Fruit fly (Drosophila melanogaster) whole organism, embryonic: ENCODE measurements around the gene CG18749.

Experiments used
- Aef1 ChIP-seq: fragments of 200-800 bp; sonication (Bioruptor generic); IDR thresholded peaks from 3 replicates; pipeline ENCODE4 v1.3.6; 2022; ENCODE audit warnings: missing biosample characterization, missing genetic modification characterization
- Bdp1 ChIP-seq: fragments of 200-800 bp; sonication (Bioruptor generic); optimal IDR thresholded peaks from 3 replicates; lab custom pipeline; 2016; ENCODE audit warnings: missing biosample characterization, missing genetic modification characterization
- CG11456 ChIP-seq: fragments of 200-800 bp; sonication (Bioruptor generic); IDR thresholded peaks from 3 replicates; pipeline ENCODE4 v1.3.6; 2022; ENCODE audit warnings: missing biosample characterization, missing genetic modification characterization
- CG11504 ChIP-seq: fragments of 200-800 bp; sonication (Bioruptor generic); optimal IDR thresholded peaks from 3 replicates; lab custom pipeline; 2019; ENCODE audit warnings: missing biosample characterization, mild to moderate bottlenecking, missing genetic modification characterization, moderate library complexity
- CG11696 ChIP-seq: fragments of 200-800 bp; sonication (Bioruptor generic); IDR thresholded peaks from 2 replicates; pipeline ENCODE4 v1.3.6; 2022; ENCODE audit warnings: missing biosample characterization, missing genetic modification characterization
- CG13123 ChIP-seq: fragments of 200-800 bp; sonication (Bioruptor generic); optimal IDR thresholded peaks from 2 replicates; lab custom pipeline; 2016; ENCODE audit warnings: missing biosample characterization, missing genetic modification characterization
- CG13775 ChIP-seq: fragments of 200-800 bp; sonication (Bioruptor generic); optimal IDR thresholded peaks from 3 replicates; lab custom pipeline; 2017; ENCODE audit warnings: missing biosample characterization, mild to moderate bottlenecking, missing genetic modification characterization
- CG14965 ChIP-seq: fragments of 200-800 bp; sonication (Bioruptor generic); optimal IDR thresholded peaks from 2 replicates; lab custom pipeline; 2016; ENCODE audit warnings: missing biosample characterization, missing genetic modification characterization, borderline replicate concordance
- CG15073 ChIP-seq: fragments of 200-800 bp; sonication (Bioruptor generic); optimal IDR thresholded peaks from 2 replicates; lab custom pipeline; 2016; ENCODE audit warnings: missing biosample characterization, missing genetic modification characterization
- CG1529 ChIP-seq: fragments of 200-800 bp; sonication (Bioruptor generic); optimal IDR thresholded peaks from 3 replicates; lab custom pipeline; 2018; ENCODE audit warnings: missing biosample characterization, missing genetic modification characterization
- CG15479 ChIP-seq: fragments of 200-800 bp; sonication (Bioruptor generic); optimal IDR thresholded peaks from 3 replicates; lab custom pipeline; 2019; ENCODE audit warnings: missing biosample characterization, mild to moderate bottlenecking, missing genetic modification characterization, moderate library complexity
- CG15696 ChIP-seq: fragments of 200-800 bp; sonication (Bioruptor generic); optimal IDR thresholded peaks from 2 replicates; lab custom pipeline; 2019; ENCODE audit warnings: missing biosample characterization, mild to moderate bottlenecking, missing genetic modification characterization, moderate library complexity
- CG16813 ChIP-seq: fragments of 200-800 bp; sonication (Bioruptor generic); IDR thresholded peaks from 3 replicates; pipeline ENCODE4 v1.3.6; 2022; ENCODE audit warnings: missing biosample characterization, missing genetic modification characterization; ENCODE audit not compliant: partially characterized antibody
- CG2129 ChIP-seq: fragments of 200-800 bp; sonication (Bioruptor generic); IDR thresholded peaks from 2 replicates; pipeline ENCODE4 v1.3.6; 2022; ENCODE audit warnings: missing biosample characterization, missing genetic modification characterization; ENCODE audit not compliant: partially characterized antibody
- CG31441 ChIP-seq: fragments of 200-800 bp; sonication (Bioruptor generic); IDR thresholded peaks from 2 replicates; pipeline ENCODE4 v1.3.6; 2022; ENCODE audit warnings: missing biosample characterization, missing genetic modification characterization
- CG32532 ChIP-seq: fragments of 200-800 bp; sonication (Bioruptor generic); IDR thresholded peaks from 2 replicates; pipeline ENCODE4 v1.3.6; 2022; ENCODE audit warnings: missing biosample characterization, missing genetic modification characterization
- CG34376 ChIP-seq: fragments of 200-800 bp; sonication (Bioruptor generic); optimal IDR thresholded peaks from 2 replicates; lab custom pipeline; 2018; ENCODE audit warnings: missing biosample characterization, mild to moderate bottlenecking, missing genetic modification characterization
- CG5953 ChIP-seq: fragments of 200-800 bp; sonication (Bioruptor generic); IDR thresholded peaks from 2 replicates; pipeline ENCODE4 v1.3.6; 2022; ENCODE audit warnings: missing biosample characterization, missing genetic modification characterization
- CG6175 ChIP-seq: fragments of 200-800 bp; sonication (Bioruptor generic); IDR thresholded peaks from 3 replicates; pipeline ENCODE4 v1.3.6; 2022; ENCODE audit warnings: missing biosample characterization, missing genetic modification characterization
- CG7786 ChIP-seq: fragments of 200-800 bp; sonication (Bioruptor generic); optimal IDR thresholded peaks from 2 replicates; lab custom pipeline; 2016; ENCODE audit warnings: missing biosample characterization, missing genetic modification characterization
- CrebB ChIP-seq: fragments of 200-800 bp; sonication (Bioruptor generic); optimal IDR thresholded peaks from 3 replicates; lab custom pipeline; 2018; ENCODE audit warnings: missing biosample characterization, mild to moderate bottlenecking, missing genetic modification characterization
- E2f2 ChIP-seq: fragments of 200-800 bp; sonication (Bioruptor generic); IDR thresholded peaks from 2 replicates; pipeline ENCODE4 v1.3.6; 2022; ENCODE audit warnings: missing biosample characterization, missing genetic modification characterization
- H2.0 ChIP-seq: fragments of 200-800 bp; sonication (Bioruptor generic); IDR thresholded peaks from 2 replicates; pipeline ENCODE4 v1.3.6; 2022; ENCODE audit warnings: missing biosample characterization, missing genetic modification characterization
- Hand ChIP-seq: fragments of 200-800 bp; sonication (Bioruptor generic); optimal IDR thresholded peaks from 2 replicates; lab custom pipeline; 2017; ENCODE audit warnings: mild to moderate bottlenecking, missing biosample characterization, missing genetic modification reagents, missing genetic modification characterization
- Jarid2 ChIP-seq: fragments of 200-800 bp; sonication (Bioruptor generic); optimal IDR thresholded peaks from 3 replicates; lab custom pipeline; 2017; ENCODE audit warnings: mild to moderate bottlenecking, missing biosample characterization, missing genetic modification reagents, missing genetic modification characterization
- Kr ChIP-seq: fragments of 200-800 bp; sonication (Bioruptor generic); optimal IDR thresholded peaks from 2 replicates; lab custom pipeline; 2017; ENCODE audit warnings: missing biosample characterization, mild to moderate bottlenecking, missing genetic modification characterization
- Lim3 ChIP-seq: fragments of 200-800 bp; sonication (Bioruptor generic); IDR thresholded peaks from 2 replicates; pipeline ENCODE4 v1.3.6; 2022; ENCODE audit warnings: missing biosample characterization, missing genetic modification characterization
- MBD-R2 ChIP-seq: fragments of 200-800 bp; sonication (Bioruptor generic); IDR thresholded peaks from 2 replicates; pipeline ENCODE4 v1.3.6; 2022; ENCODE audit warnings: missing biosample characterization, missing genetic modification characterization
- MTF-1 ChIP-seq: fragments of 200-800 bp; sonication (Bioruptor generic); optimal IDR thresholded peaks from 2 replicates; lab custom pipeline; 2018; ENCODE audit warnings: missing biosample characterization, mild to moderate bottlenecking, missing genetic modification characterization, borderline replicate concordance
- Mrtf ChIP-seq: fragments of 200-800 bp; sonication (Bioruptor generic); IDR thresholded peaks from 3 replicates; pipeline ENCODE4 v1.3.6; 2022; ENCODE audit warnings: missing biosample characterization, missing genetic modification characterization
- NC2α ChIP-seq: fragments of 200-800 bp; sonication (Bioruptor generic); optimal IDR thresholded peaks from 2 replicates; lab custom pipeline; 2016; ENCODE audit warnings: missing biosample characterization, missing genetic modification characterization
- NC2β ChIP-seq: fragments of 200-800 bp; sonication (Bioruptor generic); optimal IDR thresholded peaks from 2 replicates; lab custom pipeline; 2016; ENCODE audit warnings: missing biosample characterization, missing genetic modification characterization
- Neu2 ChIP-seq: fragments of 200-800 bp; sonication (Bioruptor generic); optimal IDR thresholded peaks from 3 replicates; lab custom pipeline; 2016; ENCODE audit warnings: missing biosample characterization, missing genetic modification characterization, borderline replicate concordance
- Sox100B ChIP-seq: fragments of 200-800 bp; sonication (Bioruptor generic); optimal IDR thresholded peaks from 3 replicates; lab custom pipeline; 2018; ENCODE audit warnings: missing biosample characterization, mild to moderate bottlenecking, missing genetic modification characterization
- YL-1 ChIP-seq: fragments of 200-800 bp; sonication (Bioruptor generic); optimal IDR thresholded peaks from 3 replicates; lab custom pipeline; 2017; ENCODE audit warnings: missing biosample characterization, mild to moderate bottlenecking, missing genetic modification characterization
- cas ChIP-seq: fragments of 200-800 bp; sonication (Bioruptor generic); IDR thresholded peaks from 2 replicates; pipeline ENCODE4 v1.3.6; 2022; ENCODE audit warnings: missing biosample characterization, missing genetic modification characterization
- corto ChIP-seq: fragments of 200-800 bp; sonication (Bioruptor generic); optimal IDR thresholded peaks from 2 replicates; lab custom pipeline; 2016; ENCODE audit warnings: missing biosample characterization, mild to moderate bottlenecking, missing genetic modification characterization, moderate library complexity
- dm ChIP-seq: fragments of 200-800 bp; sonication (Bioruptor generic); optimal IDR thresholded peaks from 3 replicates; lab custom pipeline; 2016; ENCODE audit warnings: missing biosample characterization, missing genetic modification characterization
- dpn ChIP-seq, 2 experiments: fragments of 200-800 bp; sonication (Bioruptor generic); optimal IDR thresholded peaks; 3 replicates each; lab custom pipeline; 2016; ENCODE audit warnings: missing biosample characterization in 2 of 2, missing genetic modification characterization in 2 of 2
- en ChIP-seq: fragments of 200-800 bp; sonication (Bioruptor generic); optimal IDR thresholded peaks from 2 replicates; lab custom pipeline; 2016; ENCODE audit warnings: missing biosample characterization, missing genetic modification characterization
- grn ChIP-seq: fragments of 200-800 bp; sonication (Bioruptor generic); optimal IDR thresholded peaks from 3 replicates; lab custom pipeline; 2017; ENCODE audit warnings: missing biosample characterization, missing genetic modification characterization
- gt ChIP-seq: fragments of 200-800 bp; sonication (Bioruptor generic); IDR thresholded peaks from 2 replicates; pipeline ENCODE4 v1.3.6; 2022; ENCODE audit warnings: missing biosample characterization, missing genetic modification characterization
- hkb ChIP-seq, 2 experiments: fragments of 200-800 bp in 1 of 2; fragments of >200 bp in 1 of 2; sonication (Bioruptor generic) in 1 of 2; IDR thresholded peaks in 1 of 2; optimal IDR thresholded peaks in 1 of 2; 2 replicates each; pipeline versions ENCODE4 v1.3.6 to Lab custom; 2017 to 2022; ENCODE audit warnings: missing biosample characterization in 1 of 2, missing genetic modification characterization in 1 of 2
- kah ChIP-seq: fragments of 200-800 bp; sonication (Bioruptor generic); optimal IDR thresholded peaks from 2 replicates; lab custom pipeline; 2018; ENCODE audit warnings: missing biosample characterization, mild to moderate bottlenecking, missing genetic modification characterization
- lbe ChIP-seq: fragments of 200-800 bp; sonication (Bioruptor generic); optimal IDR thresholded peaks from 2 replicates; lab custom pipeline; 2016; ENCODE audit warnings: missing biosample characterization, mild to moderate bottlenecking, missing genetic modification characterization
- luna ChIP-seq: fragments of 200-800 bp; sonication (Bioruptor generic); optimal IDR thresholded peaks from 2 replicates; lab custom pipeline; 2016; ENCODE audit warnings: missing biosample characterization, missing genetic modification characterization
- nerfin-1 ChIP-seq: fragments of 200-800 bp; sonication (Bioruptor generic); optimal IDR thresholded peaks from 3 replicates; lab custom pipeline; 2019; ENCODE audit warnings: missing biosample characterization, mild to moderate bottlenecking, missing genetic modification characterization, moderate library complexity
- onecut ChIP-seq: fragments of 200-800 bp; sonication (Bioruptor generic); IDR thresholded peaks from 2 replicates; pipeline ENCODE4 v1.3.6; 2022; ENCODE audit warnings: missing biosample characterization, missing genetic modification characterization
- pnt ChIP-seq: fragments of 200-800 bp; sonication (Bioruptor generic); optimal IDR thresholded peaks from 3 replicates; lab custom pipeline; 2016; ENCODE audit warnings: missing biosample characterization, missing genetic modification characterization
- pzg ChIP-seq: fragments of 200-800 bp; sonication (Bioruptor generic); optimal IDR thresholded peaks from 3 replicates; lab custom pipeline; 2018; ENCODE audit warnings: missing biosample characterization, mild to moderate bottlenecking, missing genetic modification characterization, moderate library complexity
- zen2 ChIP-seq: fragments of 200-800 bp; sonication (Bioruptor generic); IDR thresholded peaks from 3 replicates; pipeline ENCODE4 v1.3.6; 2022; ENCODE audit warnings: missing biosample characterization, missing genetic modification characterization; ENCODE audit not compliant: partially characterized antibody

The CG18749 gene

DNA sequence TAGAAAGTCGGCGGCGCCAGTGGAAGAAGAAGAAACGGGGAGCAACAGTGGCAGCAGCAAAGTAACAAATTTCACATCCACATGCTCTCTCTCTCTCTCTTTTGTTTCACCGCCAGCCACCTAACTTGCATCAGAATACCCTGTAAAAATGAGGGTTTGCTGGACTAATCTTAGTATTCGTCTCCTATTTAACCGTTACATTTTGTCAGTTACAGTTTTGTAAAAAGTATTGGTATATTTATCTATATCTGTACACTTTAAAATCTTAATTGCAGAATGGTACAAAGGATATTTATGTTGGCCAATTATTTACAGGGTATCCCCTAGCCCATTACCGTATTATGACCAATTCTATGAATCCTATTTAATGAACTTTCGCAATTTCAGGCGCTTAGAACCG lies 10.0 kb upstream of the CG18749 start (continued):
- no peak for TF ChIP-seq Hand (GFP tag; lab: Kevin White, UChicago)
- TF ChIP-seq E2f2 (GFP tag; lab: Robert Waterston, UW), result no peak
- TF ChIP-seq Mrtf, result no peak
- TF ChIP-seq dpn (GFP tag; optimal IDR thresholded peaks at IDR 0.05; lab: Kevin White, UChicago), result peak in 1 of 2 experiments; percentile 16
- TF ChIP-seq dm (GFP tag; lab: Kevin White, UChicago), result no peak
- TF ChIP-seq nerfin-1 (tag; lab: Kevin White, UChicago), result no peak
- TF ChIP-seq H2.0 (GFP tag; lab: Robert Waterston, UW), result peak; percentile 26; the same call in 1 of the 2 replicates
- no peak for TF ChIP-seq CG15073 (GFP tag; lab: Kevin White, UChicago)
- TF ChIP-seq MTF-1 (GFP tag; lab: Kevin White, UChicago), result no peak
- no peak for TF ChIP-seq Neu2 (GFP tag; lab: Kevin White, UChicago)
- TF ChIP-seq hkb (optimal IDR thresholded peaks at IDR 0.05; lab: Kevin White, UChicago), result no peak
- TF ChIP-seq hkb (GFP tag; IDR thresholded peaks at IDR 0.05; lab: Robert Waterston, UW), result peak; percentile 53; the same call in 1 of the 2 replicates
- TF ChIP-seq NC2β (GFP tag; lab: Kevin White, UChicago), result no peak
- TF ChIP-seq CG11504 (tag; lab: Kevin White, UChicago), result peak; percentile 38
- TF ChIP-seq Jarid2, result no peak
- TF ChIP-seq cas (GFP tag; lab: Robert Waterston, UW), result no peak
- no peak for TF ChIP-seq YL-1 (GFP tag; lab: Kevin White, UChicago)
- no peak for TF ChIP-seq CG13123 (GFP tag; lab: Kevin White, UChicago)
- no peak for TF ChIP-seq en (GFP tag; lab: Kevin White, UChicago)
- TF ChIP-seq lbe, result no peak
- no peak for TF ChIP-seq onecut (GFP tag; lab: Robert Waterston, UW)
- no peak for TF ChIP-seq CG15479 (GFP tag; lab: Kevin White, UChicago)
- TF ChIP-seq Kr (GFP tag; lab: Kevin White, UChicago), result no peak
- TF ChIP-seq CG16813 (GFP tag; lab: Robert Waterston, UW), result no peak
- peak; percentile 1 for TF ChIP-seq CG15696 (tag; lab: Kevin White, UChicago)
- TF ChIP-seq corto (GFP tag; lab: Kevin White, UChicago), result no peak
- no peak for TF ChIP-seq MBD-R2 (GFP tag; lab: Robert Waterston, UW)
- TF ChIP-seq pnt (GFP tag; lab: Kevin White, UChicago), result no peak
- TF ChIP-seq CG31441, result peak; percentile 8; the same call in 1 of the 2 replicates
- no peak for TF ChIP-seq Bdp1 (GFP tag; lab: Kevin White, UChicago)
- TF ChIP-seq luna, result no peak
- no peak for TF ChIP-seq grn (GFP tag; lab: Kevin White, UChicago)
- TF ChIP-seq NC2α, result no peak
- TF ChIP-seq CrebB (tag; lab: Kevin White, UChicago), result no peak
- no peak for TF ChIP-seq CG6175 (GFP tag; lab: Robert Waterston, UW)
- peak; percentile 11 for TF ChIP-seq CG7786 (GFP tag; lab: Kevin White, UChicago)
- TF ChIP-seq zen2 (GFP tag; lab: Robert Waterston, UW), result no peak
- no peak for TF ChIP-seq Aef1 (GFP tag; lab: Robert Waterston, UW)
- no peak for TF ChIP-seq CG2129 (GFP tag; lab: Robert Waterston, UW)
- TF ChIP-seq CG11456 (GFP tag; lab: Robert Waterston, UW), result no peak
- peak; percentile 31 for TF ChIP-seq CG13775 (GFP tag; lab: Kevin White, UChicago)
- no peak for TF ChIP-seq kah (GFP tag; lab: Kevin White, UChicago)
- no peak for TF ChIP-seq CG5953
- no peak for TF ChIP-seq pzg
- TF ChIP-seq CG1529 (GFP tag; lab: Kevin White, UChicago), result peak; percentile 18
- TF ChIP-seq CG32532 (GFP tag; lab: Robert Waterston, UW), result no peak
- TF ChIP-seq CG34376, result no peak
- TF ChIP-seq CG14965 (GFP tag; lab: Kevin White, UChicago), result no peak
- TF ChIP-seq Lim3, result no peak
- no peak for TF ChIP-seq Sox100B (GFP tag; lab: Kevin White, UChicago)
- no peak for TF ChIP-seq gt (GFP tag; lab: Robert Waterston, UW)
- TF ChIP-seq CG11696 (GFP tag; lab: Robert Waterston, UW), result no peak
